Worm (Caenorhabditis elegans) whole organism, L4 larva: ENCODE data around the gene F29A7.6.
A peak's percentile ranks its signal among the peaks of the same experiment; 100 is the strongest.

Source experiments
- D1046.2 ChIP-seq: fragments of 200-800 bp; sonication (Bioruptor generic); IDR thresholded peaks from 2 replicates; pipeline ENCODE4 v1.3.6; 2022; ENCODE audit warnings: missing genetic modification characterization, missing compliant biosample characterization
- F44E2.7 ChIP-seq: fragments of 200-800 bp; sonication (Bioruptor generic); IDR thresholded peaks from 2 replicates; pipeline ENCODE4 v2.1.2; 2022; ENCODE audit warnings: missing genetic modification characterization, missing compliant biosample characterization
- R02D3.7 ChIP-seq: fragments of 150-350 bp; sonication (generic microtip); optimal IDR thresholded peaks from 3 replicates; lab custom pipeline; 2014; ENCODE audit warnings: missing biosample characterization, missing genetic modification characterization
- T26A8.4 ChIP-seq: fragments of 200-800 bp; sonication (Bioruptor generic); IDR thresholded peaks from 2 replicates; pipeline ENCODE4 v1.3.6; 2022; ENCODE audit warnings: missing genetic modification characterization, missing compliant biosample characterization
- Y105C5A.15 ChIP-seq: fragments of 200-800 bp; sonication (Bioruptor generic); IDR thresholded peaks from 2 replicates; pipeline ENCODE4 v1.3.6; 2022; ENCODE audit warnings: missing genetic modification characterization, missing compliant biosample characterization
- Y48G9A.11 ChIP-seq: fragments of 200-800 bp; sonication (Bioruptor generic); IDR thresholded peaks from 2 replicates; pipeline ENCODE4 v1.3.6; 2022; ENCODE audit warnings: missing genetic modification reagents, missing genetic modification characterization, missing compliant biosample characterization
- Y5F2A.4 ChIP-seq: fragments of 200-800 bp; sonication (Bioruptor generic); optimal IDR thresholded peaks from 2 replicates; lab custom pipeline; 2018; ENCODE audit warnings: mild to moderate bottlenecking, missing genetic modification characterization, missing compliant biosample characterization
- ZK337.2 ChIP-seq: fragments of 200-800 bp; sonication (Bioruptor generic); IDR thresholded peaks from 2 replicates; pipeline ENCODE4 v1.3.6; 2022; ENCODE audit warnings: missing genetic modification reagents, missing genetic modification characterization, missing compliant biosample characterization
- aha-1 ChIP-seq: fragments of 150-350 bp; peaks from one replicate; lab custom pipeline; 2014; ENCODE audit warnings: missing biosample characterization, missing genetic modification characterization
- ama-1 ChIP-seq: fragments of 150-350 bp; optimal IDR thresholded peaks from 2 replicates; lab custom pipeline; 2014; ENCODE audit warnings: inconsistent platforms, mixed read lengths
- ceh-20 ChIP-seq: fragments of 200-800 bp; sonication (Bioruptor generic); IDR thresholded peaks from 2 replicates; pipeline ENCODE4 v1.3.6; 2022; ENCODE audit warnings: missing genetic modification reagents, missing genetic modification characterization, missing compliant biosample characterization
- ceh-28 ChIP-seq: fragments of 150-350 bp; optimal IDR thresholded peaks from 2 replicates; lab custom pipeline; 2014; ENCODE audit warnings: missing biosample characterization, missing genetic modification reagents, missing genetic modification characterization
- cey-2 ChIP-seq: sonication (generic microtip); optimal IDR thresholded peaks from 3 replicates; lab custom pipeline; 2017; ENCODE audit warnings: missing genetic modification characterization, mild to moderate bottlenecking, missing compliant biosample characterization, antibody characterized with exemption, borderline replicate concordance; ENCODE audit not compliant: insufficient read depth
- daf-12 ChIP-seq: fragments of 150-350 bp; optimal IDR thresholded peaks from 2 replicates; lab custom pipeline; 2014; ENCODE audit warnings: missing biosample characterization, missing genetic modification reagents, missing genetic modification characterization
- daf-16 ChIP-seq, 3 experiments: sonication (generic microtip); optimal IDR thresholded peaks; 2 replicates each; lab custom pipeline; 2016 to 2017; ENCODE audit warnings: missing genetic modification characterization in 3 of 3, missing genetic modification reagents in 3 of 3, mild to moderate bottlenecking in 2 of 3, missing compliant biosample characterization in 2 of 3, missing biosample characterization in 1 of 3, moderate library complexity in 1 of 3
- daf-8 ChIP-seq: fragments of 200-800 bp; sonication (Bioruptor generic); IDR thresholded peaks from 2 replicates; pipeline ENCODE4 v1.3.6; 2022; ENCODE audit warnings: missing genetic modification characterization, missing compliant biosample characterization
- dmd-9 ChIP-seq: fragments of 200-800 bp; sonication (Bioruptor generic); IDR thresholded peaks from 2 replicates; pipeline ENCODE4 v1.3.6; 2022; ENCODE audit warnings: missing genetic modification reagents, missing genetic modification characterization, missing compliant biosample characterization
- dpl-1 ChIP-seq: fragments of 150-350 bp; optimal IDR thresholded peaks from 2 replicates; lab custom pipeline; 2014; ENCODE audit warnings: missing biosample characterization, missing genetic modification reagents, missing genetic modification characterization
- egl-27 ChIP-seq: sonication (generic microtip); optimal IDR thresholded peaks from 3 replicates; lab custom pipeline; 2017; ENCODE audit warnings: missing biosample characterization, missing genetic modification reagents, missing genetic modification characterization
- egl-43 ChIP-seq: fragments of 200-800 bp; sonication (Bioruptor generic); IDR thresholded peaks from 2 replicates; pipeline ENCODE4 v1.3.6; 2022; ENCODE audit warnings: missing genetic modification reagents, missing genetic modification characterization, missing compliant biosample characterization
- fos-1 ChIP-seq: fragments of 150-350 bp; optimal IDR thresholded peaks from 2 replicates; lab custom pipeline; 2014; ENCODE audit warnings: missing biosample characterization, missing genetic modification characterization
- hlh-11 ChIP-seq: fragments of 200-800 bp; sonication (Bioruptor generic); optimal IDR thresholded peaks from 2 replicates; lab custom pipeline; 2018; ENCODE audit warnings: mild to moderate bottlenecking, missing genetic modification characterization, missing compliant biosample characterization
- hlh-30 ChIP-seq: sonication (generic microtip); optimal IDR thresholded peaks from 2 replicates; lab custom pipeline; 2017; ENCODE audit warnings: antibody characterized with exemption, mild to moderate bottlenecking, missing genetic modification characterization, missing compliant biosample characterization; ENCODE audit not compliant: insufficient read depth
- jun-1 ChIP-seq: fragments of 150-350 bp; optimal IDR thresholded peaks from 2 replicates; lab custom pipeline; 2014; ENCODE audit warnings: missing biosample characterization, missing genetic modification reagents, missing genetic modification characterization
- lin-1 ChIP-seq: fragments of 200-800 bp; sonication (Bioruptor generic); IDR thresholded peaks from 2 replicates; pipeline ENCODE4 v1.3.6; 2022; ENCODE audit warnings: missing genetic modification reagents, missing genetic modification characterization, missing compliant biosample characterization
- lin-13 ChIP-seq: fragments of 150-350 bp; optimal IDR thresholded peaks from 2 replicates; lab custom pipeline; 2014; ENCODE audit warnings: missing biosample characterization, missing genetic modification reagents, missing genetic modification characterization
- lsy-2 ChIP-seq, 2 experiments: fragments of 150-350 bp in 1 of 2; sonication (generic microtip) in 1 of 2; optimal IDR thresholded peaks; 2 replicates each; lab custom pipeline; 2014 to 2017; ENCODE audit warnings: missing biosample characterization in 2 of 2, missing genetic modification characterization in 2 of 2
- madf-9 ChIP-seq: fragments of 200-800 bp; sonication (Bioruptor generic); conservative IDR thresholded peaks from 2 replicates; pipeline ENCODE4 v1.3.6; 2022; ENCODE audit warnings: missing genetic modification reagents, missing genetic modification characterization, missing compliant biosample characterization
- mdt-29 ChIP-seq: fragments of 200-800 bp; sonication (Bioruptor generic); IDR thresholded peaks from 2 replicates; pipeline ENCODE4 v1.3.6; 2022; ENCODE audit warnings: missing genetic modification reagents, missing genetic modification characterization, missing compliant biosample characterization
- mep-1 ChIP-seq: fragments of 150-350 bp; sonication (generic microtip); optimal IDR thresholded peaks from 3 replicates; lab custom pipeline; 2014; ENCODE audit warnings: missing biosample characterization, missing genetic modification characterization
- mes-2 ChIP-seq: sonication (generic microtip); optimal IDR thresholded peaks from 2 replicates; lab custom pipeline; 2016; ENCODE audit warnings: missing genotype, mild to moderate bottlenecking, missing genetic modification characterization, missing compliant biosample characterization; ENCODE audit not compliant: poor library complexity, severe bottlenecking
- mxl-2 ChIP-seq: fragments of 200-800 bp; sonication (Bioruptor generic); conservative IDR thresholded peaks from 2 replicates; pipeline ENCODE4 v1.3.6; 2022; ENCODE audit warnings: missing genetic modification reagents, missing genetic modification characterization, missing compliant biosample characterization
- mxl-3 ChIP-seq: fragments of 200-800 bp; sonication (Bioruptor generic); optimal IDR thresholded peaks from 2 replicates; lab custom pipeline; 2018; ENCODE audit warnings: mild to moderate bottlenecking, missing genetic modification characterization, missing compliant biosample characterization
- nhr-10 ChIP-seq: fragments of 150-350 bp; optimal IDR thresholded peaks from 2 replicates; lab custom pipeline; 2014; ENCODE audit warnings: missing biosample characterization, missing genetic modification characterization
- nhr-237 ChIP-seq: sonication (generic microtip); optimal IDR thresholded peaks from 2 replicates; lab custom pipeline; 2017; ENCODE audit warnings: missing biosample characterization, missing genetic modification characterization
- nhr-25 ChIP-seq: sonication (generic microtip); optimal IDR thresholded peaks from 2 replicates; lab custom pipeline; 2017; ENCODE audit warnings: missing genetic modification characterization, mild to moderate bottlenecking, missing compliant biosample characterization, antibody characterized with exemption, moderate library complexity, borderline replicate concordance; ENCODE audit not compliant: insufficient read depth
- nhr-41 ChIP-seq: fragments of 200-800 bp; sonication (Bioruptor generic); IDR thresholded peaks from 2 replicates; pipeline ENCODE4 v1.3.6; 2022; ENCODE audit warnings: missing genetic modification reagents, missing genetic modification characterization, missing compliant biosample characterization
- nhr-6 ChIP-seq: fragments of 150-350 bp; optimal IDR thresholded peaks from 2 replicates; lab custom pipeline; 2014; ENCODE audit warnings: missing biosample characterization, missing genetic modification characterization
- nhr-76 ChIP-seq: fragments of 150-350 bp; optimal IDR thresholded peaks from 2 replicates; lab custom pipeline; 2014; ENCODE audit warnings: missing biosample characterization, missing genetic modification characterization
- php-3 ChIP-seq: fragments of 200-800 bp; sonication (Bioruptor generic); IDR thresholded peaks from 2 replicates; pipeline ENCODE4 v1.3.6; 2022; ENCODE audit warnings: missing genetic modification reagents, missing genetic modification characterization, missing compliant biosample characterization
- pqm-1 ChIP-seq: sonication (generic microtip); optimal IDR thresholded peaks from 2 replicates; lab custom pipeline; 2017; ENCODE audit warnings: missing biosample characterization, missing genetic modification characterization
- rbr-2 ChIP-seq: sonication (generic microtip); optimal IDR thresholded peaks from 2 replicates; lab custom pipeline; 2016; ENCODE audit warnings: missing genotype, missing genetic modification characterization, missing compliant biosample characterization
- sdz-12 ChIP-seq: fragments of 200-800 bp; sonication (Bioruptor generic); optimal IDR thresholded peaks from 2 replicates; lab custom pipeline; 2018; ENCODE audit warnings: mild to moderate bottlenecking, missing genetic modification characterization, missing compliant biosample characterization
- set-16 ChIP-seq: fragments of 200-800 bp; sonication (Bioruptor generic); IDR thresholded peaks from 2 replicates; pipeline ENCODE4 v1.3.6; 2022; ENCODE audit warnings: missing genetic modification reagents, missing genetic modification characterization, missing compliant biosample characterization
- skn-1 ChIP-seq: fragments of 150-350 bp; optimal IDR thresholded peaks from 2 replicates; lab custom pipeline; 2014; ENCODE audit warnings: missing biosample characterization, missing genetic modification characterization
- spr-3 ChIP-seq: fragments of 200-800 bp; sonication (Bioruptor generic); optimal IDR thresholded peaks from 2 replicates; lab custom pipeline; 2018; ENCODE audit warnings: mild to moderate bottlenecking, missing genetic modification characterization, missing compliant biosample characterization
- tag-97 ChIP-seq: fragments of 200-800 bp; sonication (Bioruptor generic); IDR thresholded peaks from 2 replicates; pipeline ENCODE4 v1.3.6; 2022; ENCODE audit warnings: missing genetic modification characterization, missing compliant biosample characterization
- tra-1 ChIP-seq: fragments of 200-800 bp; sonication (Bioruptor generic); IDR thresholded peaks from 2 replicates; pipeline ENCODE4 v1.3.6; 2022; ENCODE audit warnings: missing genetic modification reagents, missing genetic modification characterization, missing compliant biosample characterization
- unc-130 ChIP-seq: sonication (generic microtip); optimal IDR thresholded peaks from 2 replicates; lab custom pipeline; 2016; ENCODE audit warnings: missing genetic modification reagents, missing genetic modification characterization, missing compliant biosample characterization
- unc-62 ChIP-seq, 3 experiments: fragments of 150-350 bp in 1 of 3; sonication (generic microtip); optimal IDR thresholded peaks in 2 of 3; peaks in 1 of 3; 1 replicate in 1 of 3; 2 replicates in 2 of 3; lab custom pipeline; 2014 to 2017; ENCODE audit warnings: missing biosample characterization in 3 of 3, missing genetic modification characterization in 3 of 3, missing genetic modification reagents in 3 of 3, missing genotype in 1 of 3
- ztf-7 ChIP-seq: fragments of 150-350 bp; optimal IDR thresholded peaks from 2 replicates; lab custom pipeline; 2014; ENCODE audit warnings: missing biosample characterization, missing genetic modification characterization

F29A7.6 gene

DNA sequence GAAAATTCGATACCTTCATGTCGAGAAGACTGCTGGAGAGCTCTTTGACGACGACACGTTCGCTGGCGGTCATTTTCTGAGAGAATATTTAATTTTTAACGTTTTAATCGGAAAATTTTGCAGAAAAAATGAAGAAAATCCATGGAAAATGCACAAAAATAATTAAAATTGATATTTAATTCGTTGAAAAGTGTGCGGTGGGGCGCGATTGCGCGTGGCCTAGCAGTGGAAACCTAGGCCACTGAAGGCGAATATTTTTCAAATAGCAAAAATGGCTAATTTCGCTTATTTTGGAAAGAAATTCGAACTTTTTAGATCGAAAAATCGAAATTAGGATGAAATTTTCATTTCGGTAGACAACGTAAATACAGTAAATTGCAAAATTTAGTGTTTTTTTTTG, at the start of gene F29A7.6:
Gene F29A7.6, minus strand, starts transcription at position 76 of the 400 bp plus-strand sequence.
- no peak for TF ChIP-seq Y105C5A.15 (GFP tag; lab: Robert Waterston, UW)
- no peak for TF ChIP-seq ceh-20 (GFP tag; lab: Robert Waterston, UW)
- no peak for TF ChIP-seq Y48G9A.11
- TF ChIP-seq unc-130 (GFP tag; lab: Kevin White, UChicago): peak; percentile 69
- TF ChIP-seq cey-2: no peak
- TF ChIP-seq nhr-6: peak; percentile 3
- TF ChIP-seq tra-1 (GFP tag; lab: Robert Waterston, UW): 0 out of 2 replicates have a peak, but pooled peaks have one; percentile 6
- TF ChIP-seq egl-27 (tag; lab: Kevin White, UChicago): no peak
- TF ChIP-seq aha-1 (tag; lab: Kevin White, UChicago): no peak
- TF ChIP-seq ztf-7 (tag; lab: Kevin White, UChicago): no peak
- TF ChIP-seq unc-62 (GFP tag; optimal IDR thresholded peaks at IDR 0.05 in 1 of 2; lab: Kevin White, UChicago): no peak
- no peak for TF ChIP-seq unc-62 (tag; optimal IDR thresholded peaks at IDR 0.05; lab: Kevin White, UChicago)
- TF ChIP-seq mdt-29: no peak
- TF ChIP-seq daf-16 (GFP tag; optimal IDR thresholded peaks at IDR 0.05; lab: Kevin White, UChicago): no peak
- no peak for TF ChIP-seq daf-16 (tag; optimal IDR thresholded peaks at IDR 0.05; lab: Kevin White, UChicago)
- TF ChIP-seq T26A8.4 (GFP tag; lab: Robert Waterston, UW): no peak
- TF ChIP-seq lsy-2 (tag; optimal IDR thresholded peaks at IDR 0.05; lab: Kevin White, UChicago): no peak
- TF ChIP-seq F44E2.7 (GFP tag; lab: Robert Waterston, UW): no peak
- TF ChIP-seq spr-3: no peak
- no peak for TF ChIP-seq Y5F2A.4 (GFP tag; lab: Kevin White, UChicago)
- TF ChIP-seq mep-1 (tag; lab: Kevin White, UChicago): no peak
- TF ChIP-seq lin-13 (GFP tag; lab: Kevin White, UChicago): no peak
- no peak for TF ChIP-seq nhr-76 (tag; lab: Kevin White, UChicago)
- 0 out of 2 replicates have a peak, but pooled peaks have one; percentile 26 for TF ChIP-seq dmd-9 (GFP tag; lab: Robert Waterston, UW)
- TF ChIP-seq mes-2: peak; percentile 97
- TF ChIP-seq dpl-1 (GFP tag; lab: Kevin White, UChicago): peak; percentile 56
- no peak for TF ChIP-seq sdz-12 (GFP tag; lab: Kevin White, UChicago)
- TF ChIP-seq mxl-3 (GFP tag; lab: Kevin White, UChicago): no peak
- no peak for TF ChIP-seq mxl-2 (GFP tag; lab: Robert Waterston, UW)
- TF ChIP-seq D1046.2 (GFP tag; lab: Robert Waterston, UW): no peak
- peak; percentile 49 for TF ChIP-seq rbr-2 (tag; lab: Kevin White, UChicago)
- TF ChIP-seq jun-1 (tag; lab: Kevin White, UChicago): no peak
- TF ChIP-seq nhr-237 (tag; lab: Kevin White, UChicago): no peak
- no peak for TF ChIP-seq lin-1 (GFP tag; lab: Robert Waterston, UW)
- TF ChIP-seq ZK337.2 (GFP tag; lab: Robert Waterston, UW): peak; percentile 67; the same call in 1 of the 2 replicates
- TF ChIP-seq ceh-28: no peak
- no peak for TF ChIP-seq ama-1 (lab: Kevin White, UChicago)
- no peak for TF ChIP-seq madf-9 (GFP tag; lab: Robert Waterston, UW)
- TF ChIP-seq fos-1 (tag; lab: Kevin White, UChicago): no peak
- no peak for TF ChIP-seq nhr-25
- TF ChIP-seq hlh-11: peak; percentile 25
- no peak for TF ChIP-seq php-3 (GFP tag; lab: Robert Waterston, UW)
- no peak for TF ChIP-seq tag-97 (GFP tag; lab: Robert Waterston, UW)
- no peak for TF ChIP-seq set-16 (GFP tag; lab: Robert Waterston, UW)
- TF ChIP-seq R02D3.7 (tag; lab: Kevin White, UChicago): no peak
- no peak for TF ChIP-seq daf-8 (GFP tag; lab: Robert Waterston, UW)
- no peak for TF ChIP-seq nhr-10
- no peak for TF ChIP-seq nhr-41 (GFP tag; lab: Robert Waterston, UW)
- no peak for TF ChIP-seq skn-1 (tag; lab: Kevin White, UChicago)
- TF ChIP-seq egl-43 (GFP tag; lab: Robert Waterston, UW): no peak
- no peak for TF ChIP-seq daf-12 (tag; lab: Kevin White, UChicago)
- TF ChIP-seq hlh-30 (tag; lab: Kevin White, UChicago): no peak
- TF ChIP-seq pqm-1 (tag; lab: Kevin White, UChicago): no peak
